Comparison of ENCODE assay signal across 5 fruit fly cellular contexts in genomic region chr2L:136747-137709, dm6.
TF ChIP-seq lines count a peak whose summit lies in the region.

No protein-coding gene starts in this region.

- TF ChIP-seq CTCF in whole organism, embryonic (GFP tag; optimal IDR thresholded peaks at IDR 0.05; lab: Kevin White, UChicago) = no peak

TF ChIP-seq in whole organism, adult, 20 proteins besides CTCF, POLR2A, EP300 and RAD21:
- TF ChIP-seq tj (GFP tag; optimal IDR thresholded peaks at IDR 0.05; lab: Kevin White, UChicago) = no peak
- TF ChIP-seq cic (GFP tag; optimal IDR thresholded peaks at IDR 0.05; lab: Kevin White, UChicago) = peak; percentile 53
- TF ChIP-seq CG7101 (tag; optimal IDR thresholded peaks at IDR 0.05; lab: Kevin White, UChicago) = no peak
- TF ChIP-seq CG7045 (GFP tag; optimal IDR thresholded peaks at IDR 0.05; lab: Kevin White, UChicago) = no peak
- peak; percentile 11 for TF ChIP-seq CG12768 (GFP tag; optimal IDR thresholded peaks at IDR 0.05; lab: Kevin White, UChicago)
- peak; percentile 84 for TF ChIP-seq kay (GFP tag; lab: Kevin White, UChicago; ENCODE audit: borderline replicate concordance)
- no peak for TF ChIP-seq ovo (GFP tag; optimal IDR thresholded peaks at IDR 0.05; lab: Kevin White, UChicago)
- no peak for TF ChIP-seq CG11617 (GFP tag; optimal IDR thresholded peaks at IDR 0.05; lab: Kevin White, UChicago)

TF ChIP-seq in whole organism, embryonic, 481 proteins besides CTCF, POLR2A, EP300 and RAD21 (continues in another document):
- TF ChIP-seq CG1647 (GFP tag; optimal IDR thresholded peaks at IDR 0.05; lab: Kevin White, UChicago) = no peak
- TF ChIP-seq exex (tag; optimal IDR thresholded peaks at IDR 0.05; lab: Kevin White, UChicago) = peak; percentile 96
- peak; percentile 14; the same call in 1 of the 2 replicates for TF ChIP-seq CG3847 (GFP tag; IDR thresholded peaks at IDR 0.05; lab: Robert Waterston, UW)
- no peak for TF ChIP-seq luna (GFP tag; optimal IDR thresholded peaks at IDR 0.05; lab: Kevin White, UChicago)
- TF ChIP-seq CG10654 (GFP tag; optimal IDR thresholded peaks at IDR 0.05; lab: Kevin White, UChicago) = no peak
- TF ChIP-seq Hmr (GFP tag; optimal IDR thresholded peaks at IDR 0.05; lab: Kevin White, UChicago) = peak; percentile 28
- peak; percentile 64 for TF ChIP-seq sens (GFP tag; lab: Kevin White, UChicago)
- TF ChIP-seq nau (GFP tag; optimal IDR thresholded peaks at IDR 0.05; lab: Kevin White, UChicago) = no peak
- no peak for TF ChIP-seq ATbp (GFP tag; optimal IDR thresholded peaks at IDR 0.05; lab: Kevin White, UChicago)
- peak; percentile 20 for TF ChIP-seq CG18599 (GFP tag; optimal IDR thresholded peaks at IDR 0.05; lab: Kevin White, UChicago)
- no peak for TF ChIP-seq CG11504 (tag; optimal IDR thresholded peaks at IDR 0.05; lab: Kevin White, UChicago)
- no peak for TF ChIP-seq CG6791 (GFP tag; IDR thresholded peaks at IDR 0.05; lab: Robert Waterston, UW; ENCODE audit: partially characterized antibody)
- TF ChIP-seq sr (GFP tag; IDR thresholded peaks at IDR 0.05; lab: Robert Waterston, UW) = 0 out of 3 replicates have a peak, but pooled peaks have one; percentile 37
- no peak for TF ChIP-seq gcm2 (GFP tag; optimal IDR thresholded peaks at IDR 0.05; lab: Kevin White, UChicago)
- peak; percentile 53 for TF ChIP-seq Med (GFP tag; lab: Kevin White, UChicago)
- no peak for TF ChIP-seq nom (GFP tag; optimal IDR thresholded peaks at IDR 0.05; lab: Kevin White, UChicago)
- no peak for TF ChIP-seq CHES-1-like (GFP tag; optimal IDR thresholded peaks at IDR 0.05; lab: Kevin White, UChicago)
- no peak for TF ChIP-seq CG11398 (GFP tag; optimal IDR thresholded peaks at IDR 0.05; lab: Kevin White, UChicago)
- peak; percentile 81 for TF ChIP-seq CG12769 (tag; optimal IDR thresholded peaks at IDR 0.05; lab: Kevin White, UChicago)
- TF ChIP-seq Ets65A (GFP tag; lab: Kevin White, UChicago) = peak; percentile 65
- peak; percentile 9 for TF ChIP-seq lbe (GFP tag; optimal IDR thresholded peaks at IDR 0.05; lab: Kevin White, UChicago)

TF ChIP-seq in whole organism, prepupa, 60 proteins besides CTCF, POLR2A, EP300 and RAD21:
- TF ChIP-seq Hr4 (GFP tag; optimal IDR thresholded peaks at IDR 0.05; lab: Kevin White, UChicago) (no peak), CG31627 (GFP tag; optimal IDR thresholded peaks at IDR 0.05; lab: Kevin White, UChicago) (no peak), CG16779 (tag; optimal IDR thresholded peaks at IDR 0.05; lab: Kevin White, UChicago) (no peak), Sox102F (GFP tag; optimal IDR thresholded peaks at IDR 0.05; lab: Kevin White, UChicago) (peak; percentile 2), CG6808 (GFP tag; optimal IDR thresholded peaks at IDR 0.05; lab: Kevin White, UChicago) (no peak), CG11762 (GFP tag; optimal IDR thresholded peaks at IDR 0.05; lab: Kevin White, UChicago; ENCODE audit: insufficient read depth) (no peak), svp (GFP tag; lab: Kevin White, UChicago) (peak; percentile 94), Met (GFP tag; optimal IDR thresholded peaks at IDR 0.05; lab: Kevin White, UChicago) (peak; percentile 36), fkh (GFP tag; optimal IDR thresholded peaks at IDR 0.05; lab: Kevin White, UChicago) (peak; percentile 23), CG3919 (GFP tag; optimal IDR thresholded peaks at IDR 0.05; lab: Kevin White, UChicago) (no peak), esn (GFP tag; optimal IDR thresholded peaks at IDR 0.05; lab: Kevin White, UChicago) (peak; percentile 15), acj6 (GFP tag; optimal IDR thresholded peaks at IDR 0.05; lab: Kevin White, UChicago) (no peak), Ets21C (GFP tag; optimal IDR thresholded peaks at IDR 0.05; lab: Kevin White, UChicago) (no peak), CG7368 (GFP tag; optimal IDR thresholded peaks at IDR 0.05; lab: Kevin White, UChicago) (no peak), CG8319 (GFP tag; optimal IDR thresholded peaks at IDR 0.05; lab: Kevin White, UChicago) (no peak), Sox14 (GFP tag; optimal IDR thresholded peaks at IDR 0.05; lab: Kevin White, UChicago) (no peak), spab (GFP tag; optimal IDR thresholded peaks at IDR 0.05; lab: Kevin White, UChicago) (no peak), vri (GFP tag; optimal IDR thresholded peaks at IDR 0.05; lab: Kevin White, UChicago) (peak; percentile 67), CG6854 (GFP tag; optimal IDR thresholded peaks at IDR 0.05; lab: Kevin White, UChicago) (peak; percentile 38)
TF ChIP-seq in whole organism, prepupa: peak in this region for 7.

TF ChIP-seq in whole organism, pupa, 21 proteins besides CTCF, POLR2A, EP300 and RAD21:
- TF ChIP-seq Snoo (tag; optimal IDR thresholded peaks at IDR 0.05; lab: Kevin White, UChicago) = peak; percentile 40
- TF ChIP-seq Pif1B (GFP tag; optimal IDR thresholded peaks at IDR 0.05; lab: Kevin White, UChicago) = no peak
- peak; percentile 14 for TF ChIP-seq EcR (GFP tag; optimal IDR thresholded peaks at IDR 0.05; lab: Kevin White, UChicago)

TF ChIP-seq in whole organism, wandering third instar larva, 38 proteins besides CTCF, POLR2A, EP300 and RAD21:
- TF ChIP-seq br (GFP tag; optimal IDR thresholded peaks at IDR 0.05; lab: Kevin White, UChicago) = peak; percentile 18
- peak; percentile 69 for TF ChIP-seq tai (GFP tag; optimal IDR thresholded peaks at IDR 0.05; lab: Kevin White, UChicago)
- peak; percentile 14 for TF ChIP-seq h (GFP tag; optimal IDR thresholded peaks at IDR 0.05; lab: Kevin White, UChicago)
- TF ChIP-seq dl (GFP tag; optimal IDR thresholded peaks at IDR 0.05; lab: Kevin White, UChicago; ENCODE audit: insufficient read depth in 1 of 2, partially characterized antibody in 2 of 2) = no peak
- peak; percentile 29 for TF ChIP-seq sage (GFP tag; optimal IDR thresholded peaks at IDR 0.05; lab: Kevin White, UChicago)
- TF ChIP-seq HLH106 (tag; optimal IDR thresholded peaks at IDR 0.05; lab: Kevin White, UChicago) = no peak
- peak; percentile 5 for TF ChIP-seq CG9705 (GFP tag; optimal IDR thresholded peaks at IDR 0.05; lab: Kevin White, UChicago)
- no peak for TF ChIP-seq Dfd (GFP tag; optimal IDR thresholded peaks at IDR 0.05; lab: Kevin White, UChicago)
- TF ChIP-seq Dif (GFP tag; optimal IDR thresholded peaks at IDR 0.05; lab: Kevin White, UChicago; ENCODE audit: partially characterized antibody) = no peak
- TF ChIP-seq usp (GFP tag; optimal IDR thresholded peaks at IDR 0.05; lab: Kevin White, UChicago) = no peak
- TF ChIP-seq dmrt93B (GFP tag; optimal IDR thresholded peaks at IDR 0.05; lab: Kevin White, UChicago) = no peak
- TF ChIP-seq Hr83 (GFP tag; optimal IDR thresholded peaks at IDR 0.05; lab: Kevin White, UChicago; ENCODE audit: poor library complexity, severe bottlenecking) = peak; percentile 19
- no peak for TF ChIP-seq GATAd (GFP tag; optimal IDR thresholded peaks at IDR 0.05; lab: Kevin White, UChicago)
- no peak for TF ChIP-seq woc (GFP tag; optimal IDR thresholded peaks at IDR 0.05; lab: Kevin White, UChicago)
- TF ChIP-seq brk (GFP tag; optimal IDR thresholded peaks at IDR 0.05; lab: Kevin White, UChicago) = peak; percentile 29
- TF ChIP-seq rgr (GFP tag; optimal IDR thresholded peaks at IDR 0.05; lab: Kevin White, UChicago) = peak; percentile 16
- no peak for TF ChIP-seq sv (GFP tag; optimal IDR thresholded peaks at IDR 0.05; lab: Kevin White, UChicago)
- TF ChIP-seq pan (optimal IDR thresholded peaks at IDR 0.05; lab: Kevin White, UChicago) = no peak
- TF ChIP-seq Sp1 (GFP tag; optimal IDR thresholded peaks at IDR 0.05; lab: Kevin White, UChicago) = peak; percentile 55
- peak; percentile 36 for TF ChIP-seq OdsH (GFP tag; optimal IDR thresholded peaks at IDR 0.05; lab: Kevin White, UChicago)
- TF ChIP-seq Hnf4 (GFP tag; optimal IDR thresholded peaks at IDR 0.05; lab: Kevin White, UChicago) = peak; percentile 23
- TF ChIP-seq Rel (GFP tag; optimal IDR thresholded peaks at IDR 0.05; lab: Kevin White, UChicago) = peak; percentile 7
- TF ChIP-seq Rel (tag; optimal IDR thresholded peaks at IDR 0.05; lab: Kevin White, UChicago) = peak; percentile 94
